Fruit fly (Drosophila melanogaster) whole organism, wandering third instar larva: ENCODE data around the gene CG1910.

Experiments used
- Mio ChIP-seq: sonication (Bioruptor generic); optimal IDR thresholded peaks from 2 replicates; lab custom pipeline; 2016; ENCODE audit warnings: missing biosample characterization, missing genetic modification characterization
- ey ChIP-seq: fragments of 200-800 bp; sonication (Bioruptor generic); optimal IDR thresholded peaks from 2 replicates; lab custom pipeline; 2016; ENCODE audit warnings: missing biosample characterization, missing genetic modification characterization
- lola ChIP-seq: fragments of >200 bp; optimal IDR thresholded peaks from 2 replicates; lab custom pipeline; 2017; ENCODE audit warnings: missing biosample characterization, missing genetic modification characterization
- psq ChIP-seq: fragments of 200-800 bp; sonication (Bioruptor generic); optimal IDR thresholded peaks from 3 replicates; lab custom pipeline; 2017; ENCODE audit warnings: missing biosample characterization, mild to moderate bottlenecking, missing genetic modification characterization, moderate library complexity
- sage ChIP-seq: fragments of 200-800 bp; sonication (Bioruptor generic); optimal IDR thresholded peaks from 2 replicates; lab custom pipeline; 2016; ENCODE audit warnings: missing biosample characterization, mild to moderate bottlenecking, missing genetic modification characterization

DNA sequence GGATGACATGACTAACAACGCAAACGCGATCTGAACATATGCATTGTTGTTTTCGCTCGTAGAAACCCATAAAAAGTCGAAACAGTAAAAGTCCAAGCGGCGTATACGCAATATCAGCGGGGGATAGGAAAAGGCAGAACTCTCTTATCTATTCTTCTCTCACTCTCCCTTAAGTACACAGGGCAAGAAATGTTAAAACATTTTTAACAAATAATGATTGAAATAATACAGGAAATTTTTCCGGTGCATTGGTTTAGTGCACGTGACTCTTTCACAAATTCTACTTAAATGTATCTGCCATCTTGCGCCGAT is 31.8 kb upstream of the CG1910 start:
- TF ChIP-seq lola (GFP tag; lab: Kevin White, UChicago) (no peak), psq (GFP tag; lab: Kevin White, UChicago) (no peak), ey (no peak), sage (GFP tag; lab: Kevin White, UChicago) (no peak), Mio (GFP tag; lab: Kevin White, UChicago) (no peak)
